Fruit fly (Drosophila melanogaster) whole organism, embryonic: ENCODE data around the gene chrb.

ENCODE experiments used
- Adf1 ChIP-seq: fragments of 200-800 bp; sonication (Bioruptor generic); IDR thresholded peaks from 2 replicates; pipeline ENCODE4 v1.3.6; 2022; ENCODE audit warnings: missing biosample characterization, missing genetic modification characterization
- Asciz ChIP-seq: fragments of 200-800 bp; sonication (Bioruptor generic); optimal IDR thresholded peaks from 2 replicates; lab custom pipeline; 2017; ENCODE audit warnings: missing biosample characterization, mild to moderate bottlenecking, missing genetic modification characterization, missing genetic modification reagents
- Atf6 ChIP-seq: fragments of 200-800 bp; sonication (Bioruptor generic); IDR thresholded peaks from 2 replicates; pipeline ENCODE4 v1.3.6; 2022; ENCODE audit warnings: missing biosample characterization, missing genetic modification characterization
- BtbVII ChIP-seq: fragments of 200-800 bp; sonication (Bioruptor generic); optimal IDR thresholded peaks from 3 replicates; lab custom pipeline; 2017; ENCODE audit warnings: missing biosample characterization, mild to moderate bottlenecking, missing genetic modification characterization
- CG10209 ChIP-seq: fragments of 200-800 bp; sonication (Bioruptor generic); optimal IDR thresholded peaks from 3 replicates; lab custom pipeline; 2017; ENCODE audit warnings: missing biosample characterization, mild to moderate bottlenecking, missing genetic modification characterization, missing genetic modification reagents
- CG10543 ChIP-seq: fragments of 200-800 bp; sonication (Bioruptor generic); optimal IDR thresholded peaks from 3 replicates; lab custom pipeline; 2017; ENCODE audit warnings: missing biosample characterization, mild to moderate bottlenecking, missing genetic modification characterization, moderate library complexity
- CG10565 ChIP-seq: fragments of 200-800 bp; sonication (Bioruptor generic); optimal IDR thresholded peaks from 3 replicates; lab custom pipeline; 2016; ENCODE audit warnings: missing biosample characterization, mild to moderate bottlenecking, missing genetic modification characterization
- CG11085 ChIP-seq: fragments of 200-800 bp; sonication (Bioruptor generic); IDR thresholded peaks from 2 replicates; pipeline ENCODE4 v1.3.6; 2022; ENCODE audit warnings: missing biosample characterization, missing genetic modification characterization
- CG11456 ChIP-seq: fragments of 200-800 bp; sonication (Bioruptor generic); IDR thresholded peaks from 3 replicates; pipeline ENCODE4 v1.3.6; 2022; ENCODE audit warnings: missing biosample characterization, missing genetic modification characterization
- CG12299 ChIP-seq: fragments of 200-800 bp; sonication (Bioruptor generic); optimal IDR thresholded peaks from 2 replicates; lab custom pipeline; 2018; ENCODE audit warnings: missing biosample characterization, mild to moderate bottlenecking, missing genetic modification characterization
- CG1529 ChIP-seq: fragments of 200-800 bp; sonication (Bioruptor generic); optimal IDR thresholded peaks from 3 replicates; lab custom pipeline; 2018; ENCODE audit warnings: missing biosample characterization, missing genetic modification characterization
- CG17359 ChIP-seq: fragments of 200-800 bp; sonication (Bioruptor generic); optimal IDR thresholded peaks from 3 replicates; lab custom pipeline; 2018; ENCODE audit warnings: missing biosample characterization, mild to moderate bottlenecking, missing genetic modification characterization, moderate library complexity
- CG18599 ChIP-seq: fragments of 200-800 bp; sonication (Bioruptor generic); optimal IDR thresholded peaks from 3 replicates; lab custom pipeline; 2017; ENCODE audit warnings: missing biosample characterization, missing genetic modification characterization, mild to moderate bottlenecking, moderate library complexity, missing genetic modification reagents
- CG3281 ChIP-seq: fragments of 200-800 bp; sonication (Bioruptor generic); optimal IDR thresholded peaks from 3 replicates; lab custom pipeline; 2017; ENCODE audit warnings: missing biosample characterization, mild to moderate bottlenecking, missing genetic modification characterization
- CG33557 ChIP-seq: fragments of 200-800 bp; sonication (Bioruptor generic); optimal IDR thresholded peaks from 2 replicates; lab custom pipeline; 2019; ENCODE audit warnings: missing biosample characterization, mild to moderate bottlenecking, missing genetic modification characterization, moderate library complexity
- CG34376 ChIP-seq: fragments of 200-800 bp; sonication (Bioruptor generic); optimal IDR thresholded peaks from 2 replicates; lab custom pipeline; 2018; ENCODE audit warnings: missing biosample characterization, mild to moderate bottlenecking, missing genetic modification characterization
- CG34422 ChIP-seq: fragments of 200-800 bp; sonication (Bioruptor generic); IDR thresholded peaks from 3 replicates; pipeline ENCODE4 v1.3.6; 2022; ENCODE audit warnings: missing biosample characterization, missing genetic modification characterization
- CG4328 ChIP-seq: fragments of 200-800 bp; sonication (Bioruptor generic); optimal IDR thresholded peaks from 3 replicates; lab custom pipeline; 2017; ENCODE audit warnings: missing biosample characterization, missing genetic modification reagents, missing genetic modification characterization
- CG6175 ChIP-seq: fragments of 200-800 bp; sonication (Bioruptor generic); IDR thresholded peaks from 3 replicates; pipeline ENCODE4 v1.3.6; 2022; ENCODE audit warnings: missing biosample characterization, missing genetic modification characterization
- CG6689 ChIP-seq: fragments of 200-800 bp; sonication (Bioruptor generic); IDR thresholded peaks from 2 replicates; pipeline ENCODE4 v1.3.6; 2022; ENCODE audit warnings: missing biosample characterization, missing genetic modification characterization
- CG6765 ChIP-seq: fragments of 200-800 bp; sonication (Bioruptor generic); optimal IDR thresholded peaks from 3 replicates; lab custom pipeline; 2017; ENCODE audit warnings: missing biosample characterization, mild to moderate bottlenecking, missing genetic modification characterization
- CG8388 ChIP-seq: fragments of 200-800 bp; sonication (Bioruptor generic); optimal IDR thresholded peaks from 2 replicates; lab custom pipeline; 2019; ENCODE audit warnings: missing biosample characterization, mild to moderate bottlenecking, missing genetic modification characterization, moderate library complexity
- CG9932 ChIP-seq: fragments of 200-800 bp; sonication (Bioruptor generic); IDR thresholded peaks from 2 replicates; pipeline ENCODE4 v1.3.6; 2022; ENCODE audit warnings: missing biosample characterization, missing genetic modification characterization
- CrebB ChIP-seq: fragments of 200-800 bp; sonication (Bioruptor generic); optimal IDR thresholded peaks from 3 replicates; lab custom pipeline; 2018; ENCODE audit warnings: missing biosample characterization, mild to moderate bottlenecking, missing genetic modification characterization
- D19A ChIP-seq: fragments of 200-800 bp; optimal IDR thresholded peaks from 3 replicates; lab custom pipeline; 2019; ENCODE audit warnings: missing biosample characterization, mild to moderate bottlenecking, missing genetic modification characterization, moderate library complexity
- D19B ChIP-seq: fragments of 200-800 bp; sonication (Bioruptor generic); optimal IDR thresholded peaks from 2 replicates; lab custom pipeline; 2017; ENCODE audit warnings: missing biosample characterization, mild to moderate bottlenecking, missing genetic modification characterization
- Dbx ChIP-seq: fragments of 200-800 bp; sonication (Bioruptor generic); IDR thresholded peaks from 3 replicates; pipeline ENCODE4 v1.3.6; 2022; ENCODE audit warnings: missing biosample characterization, missing genetic modification characterization
- Dll ChIP-seq: fragments of 200-800 bp; sonication (Bioruptor generic); IDR thresholded peaks from 4 replicates; pipeline ENCODE4 v1.3.6; 2022; ENCODE audit warnings: missing biosample characterization, missing genetic modification characterization; ENCODE audit not compliant: partially characterized antibody
- HLH4C ChIP-seq: fragments of 200-800 bp; sonication (Bioruptor generic); IDR thresholded peaks from 3 replicates; pipeline ENCODE4 v1.3.6; 2022; ENCODE audit warnings: missing biosample characterization, missing genetic modification characterization; ENCODE audit not compliant: partially characterized antibody
- Hand ChIP-seq: fragments of 200-800 bp; sonication (Bioruptor generic); optimal IDR thresholded peaks from 2 replicates; lab custom pipeline; 2017; ENCODE audit warnings: mild to moderate bottlenecking, missing biosample characterization, missing genetic modification reagents, missing genetic modification characterization
- Oaz ChIP-seq: fragments of 200-800 bp; sonication (Bioruptor generic); IDR thresholded peaks from 2 replicates; pipeline ENCODE4 v1.3.6; 2022; ENCODE audit warnings: missing biosample characterization, missing genetic modification characterization
- Optix ChIP-seq: fragments of 200-800 bp; sonication (Bioruptor generic); IDR thresholded peaks from 3 replicates; pipeline ENCODE4 v1.3.6; 2022; ENCODE audit warnings: missing biosample characterization, missing genetic modification characterization
- PHDP ChIP-seq: fragments of 200-800 bp; sonication (Bioruptor generic); optimal IDR thresholded peaks from 3 replicates; lab custom pipeline; 2018; ENCODE audit warnings: missing biosample characterization, mild to moderate bottlenecking, missing genetic modification characterization, moderate library complexity
- Ssrp ChIP-seq: fragments of 200-800 bp; sonication (Bioruptor generic); optimal IDR thresholded peaks from 2 replicates; lab custom pipeline; 2018; ENCODE audit warnings: missing biosample characterization, mild to moderate bottlenecking, missing genetic modification characterization, moderate library complexity
- Xbp1 ChIP-seq: fragments of 200-800 bp; sonication (Bioruptor generic); optimal IDR thresholded peaks from 3 replicates; lab custom pipeline; 2016; ENCODE audit warnings: missing biosample characterization, mild to moderate bottlenecking, missing genetic modification characterization
- cas ChIP-seq: fragments of 200-800 bp; sonication (Bioruptor generic); IDR thresholded peaks from 2 replicates; pipeline ENCODE4 v1.3.6; 2022; ENCODE audit warnings: missing biosample characterization, missing genetic modification characterization
- cato ChIP-seq: fragments of 200-800 bp; sonication (Bioruptor generic); optimal IDR thresholded peaks from 2 replicates; lab custom pipeline; 2016; ENCODE audit warnings: missing biosample characterization, missing genetic modification characterization, borderline replicate concordance
- chm ChIP-seq: fragments of 200-800 bp; sonication (Bioruptor generic); IDR thresholded peaks from 2 replicates; pipeline ENCODE4 v1.3.6; 2022; ENCODE audit warnings: missing biosample characterization, missing genetic modification characterization
- ci ChIP-seq: fragments of 200-800 bp; sonication (Bioruptor generic); IDR thresholded peaks from 3 replicates; pipeline ENCODE4 v1.3.6; 2022; ENCODE audit warnings: missing biosample characterization, missing genetic modification characterization
- crol ChIP-seq: fragments of 200-800 bp; sonication (Bioruptor generic); IDR thresholded peaks from 2 replicates; pipeline ENCODE4 v1.3.6; 2022; ENCODE audit warnings: missing biosample characterization, missing genetic modification characterization
- gem ChIP-seq: fragments of 200-800 bp; sonication (Bioruptor generic); optimal IDR thresholded peaks from 2 replicates; lab custom pipeline; 2019; ENCODE audit warnings: missing biosample characterization, mild to moderate bottlenecking, missing genetic modification characterization, moderate library complexity
- hkb ChIP-seq, 2 experiments: fragments of 200-800 bp in 1 of 2; fragments of >200 bp in 1 of 2; sonication (Bioruptor generic) in 1 of 2; IDR thresholded peaks in 1 of 2; optimal IDR thresholded peaks in 1 of 2; 2 replicates each; pipeline versions ENCODE4 v1.3.6 to Lab custom; 2017 to 2022; ENCODE audit warnings: missing biosample characterization in 1 of 2, missing genetic modification characterization in 1 of 2
- odd ChIP-seq: fragments of 200-800 bp; sonication (Bioruptor generic); optimal IDR thresholded peaks from 2 replicates; lab custom pipeline; 2017; ENCODE audit warnings: missing biosample characterization, mild to moderate bottlenecking, missing genetic modification characterization
- pan ChIP-seq, 4 experiments: fragments of >200 bp in 3 of 4; fragments of 200-800 bp in 1 of 4; sonication (Bioruptor generic) in 1 of 4; optimal IDR thresholded peaks in 3 of 4; IDR thresholded peaks in 1 of 4; 2 replicates each; pipeline versions ENCODE4 v1.3.6 to Lab custom; 2017 to 2022; ENCODE audit warnings: missing biosample characterization in 2 of 4, missing genetic modification characterization in 2 of 4, mixed read lengths in 1 of 4
- rib ChIP-seq: fragments of 200-800 bp; sonication (Bioruptor generic); IDR thresholded peaks from 2 replicates; pipeline ENCODE4 v1.3.6; 2022; ENCODE audit warnings: missing biosample characterization, missing genetic modification characterization
- slbo ChIP-seq: fragments of 200-800 bp; sonication (Bioruptor generic); IDR thresholded peaks from 2 replicates; pipeline ENCODE4 v1.3.6; 2022; ENCODE audit warnings: missing biosample characterization, missing genetic modification characterization
- tna ChIP-seq: fragments of 200-800 bp; sonication (Bioruptor generic); IDR thresholded peaks from 2 replicates; pipeline ENCODE4 v1.3.6; 2022; ENCODE audit warnings: missing biosample characterization, missing genetic modification characterization; ENCODE audit not compliant: partially characterized antibody

Gene chrb

dm6 chr3L:11493090-11493807 lies 5.9 kb downstream of the chrb start (continued):
- TF ChIP-seq HLH4C (GFP tag; lab: Robert Waterston, UW) (0 out of 3 replicates have a peak, but pooled peaks have one; percentile 9), CG34376 (GFP tag; lab: Kevin White, UChicago) (peak; percentile 63), crol (GFP tag; lab: Robert Waterston, UW) (peak; percentile 96), CG4328 (GFP tag; lab: Kevin White, UChicago) (peak; percentile 16), CG17359 (tag; lab: Kevin White, UChicago) (peak; percentile 30), Dbx (GFP tag; lab: Robert Waterston, UW) (peak; percentile 57; the same call in 1 of the 3 replicates), Atf6 (GFP tag; lab: Robert Waterston, UW) (no peak), CG6765 (peak; percentile 42), slbo (no peak), CG8388 (no peak), Oaz (GFP tag; lab: Robert Waterston, UW) (no peak), cato (GFP tag; lab: Kevin White, UChicago) (no peak), CG3281 (GFP tag; lab: Kevin White, UChicago) (no peak), CG6175 (GFP tag; lab: Robert Waterston, UW) (no peak), CG6689 (GFP tag; lab: Robert Waterston, UW) (no peak), tna (GFP tag; lab: Robert Waterston, UW) (peak; percentile 25; the same call in 1 of the 2 replicates), Adf1 (GFP tag; lab: Robert Waterston, UW) (peak; percentile 11; the same call in 1 of the 2 replicates), CG18599 (GFP tag; lab: Kevin White, UChicago) (peak; percentile 58), D19B (GFP tag; lab: Kevin White, UChicago) (no peak), BtbVII (GFP tag; lab: Kevin White, UChicago) (peak; percentile 46), CG10565 (GFP tag; lab: Kevin White, UChicago) (no peak), hkb (optimal IDR thresholded peaks at IDR 0.05; lab: Kevin White, UChicago) (no peak), hkb (GFP tag; IDR thresholded peaks at IDR 0.05; lab: Robert Waterston, UW) (peak; percentile 22; the same call in 1 of the 2 replicates), cas (GFP tag; lab: Robert Waterston, UW) (no peak), CG10209 (GFP tag; lab: Kevin White, UChicago) (peak; percentile 14), CG10543 (peak; percentile 34), chm (GFP tag; lab: Robert Waterston, UW) (peak; percentile 46; the same call in 1 of the 2 replicates), gem (tag; lab: Kevin White, UChicago) (peak; percentile 0), CG33557 (GFP tag; lab: Kevin White, UChicago) (peak; percentile 3), CG9932 (GFP tag; lab: Robert Waterston, UW) (no peak), pan (optimal IDR thresholded peaks at IDR 0.05; lab: Kevin White, UChicago) (no peak), pan (GFP tag; optimal IDR thresholded peaks at IDR 0.05 in 1 of 2, IDR thresholded peaks at IDR 0.05 in 1 of 2) (no peak), ci (GFP tag; lab: Robert Waterston, UW) (peak; percentile 76; the same call in 2 of the 3 replicates), Hand (peak; percentile 45), CG11456 (GFP tag; lab: Robert Waterston, UW) (no peak), rib (GFP tag; lab: Robert Waterston, UW) (0 out of 2 replicates have a peak, but pooled peaks have one; percentile 16), D19A (tag; lab: Kevin White, UChicago) (no peak), CG34422 (peak; percentile 52; the same call in 1 of the 3 replicates), CrebB (peak; percentile 63), PHDP (tag; lab: Kevin White, UChicago) (peak; percentile 8), odd (GFP tag; lab: Kevin White, UChicago) (peak; percentile 53), Asciz (GFP tag; lab: Kevin White, UChicago) (peak; percentile 23), Xbp1 (GFP tag; lab: Kevin White, UChicago) (no peak), Ssrp (tag; lab: Kevin White, UChicago) (no peak), Dll (GFP tag; lab: Robert Waterston, UW) (peak; percentile 57; the same call in 3 of the 4 replicates), Optix (GFP tag; lab: Robert Waterston, UW) (no peak), CG12299 (tag; lab: Kevin White, UChicago) (peak; percentile 9), CG1529 (GFP tag; lab: Kevin White, UChicago) (no peak), CG11085 (GFP tag; lab: Robert Waterston, UW) (no peak)
